Worm (Caenorhabditis elegans) whole organism, L3 larva: ENCODE results near the gene hsp-75.

Source experiments
- R02D3.7 ChIP-seq: fragments of 150-350 bp; optimal IDR thresholded peaks from 2 replicates; lab custom pipeline; 2014; ENCODE audit warnings: missing biosample characterization, missing genetic modification characterization
- ZK546.5 ChIP-seq: sonication (generic microtip); optimal IDR thresholded peaks from 2 replicates; lab custom pipeline; 2017; ENCODE audit warnings: missing biosample characterization, missing genetic modification characterization
- ama-1 ChIP-seq: fragments of 150-350 bp; optimal IDR thresholded peaks from 2 replicates; lab custom pipeline; 2018
- ceh-16 ChIP-seq: sonication (generic microtip); optimal IDR thresholded peaks from 2 replicates; lab custom pipeline; 2017; ENCODE audit warnings: missing biosample characterization, missing genetic modification characterization
- ceh-28 ChIP-seq: fragments of 150-350 bp; optimal IDR thresholded peaks from 2 replicates; lab custom pipeline; 2014; ENCODE audit warnings: missing biosample characterization, missing genetic modification reagents, missing genetic modification characterization
- ceh-82 ChIP-seq: fragments of 150-350 bp; optimal IDR thresholded peaks from 2 replicates; lab custom pipeline; 2014; ENCODE audit warnings: missing biosample characterization, missing genetic modification characterization
- egl-27 ChIP-seq: sonication (generic microtip); optimal IDR thresholded peaks from 4 replicates; lab custom pipeline; 2017; ENCODE audit warnings: missing biosample characterization, missing genetic modification reagents, missing genetic modification characterization
- egl-5 ChIP-seq: fragments of 150-350 bp; optimal IDR thresholded peaks from 2 replicates; lab custom pipeline; 2017; ENCODE audit warnings: missing biosample characterization, missing genetic modification reagents, missing genetic modification characterization, inconsistent platforms
- elt-1 ChIP-seq: fragments of 150-350 bp; optimal IDR thresholded peaks from 2 replicates; lab custom pipeline; 2014; ENCODE audit warnings: missing biosample characterization, missing genetic modification characterization
- elt-2 ChIP-seq: sonication (generic microtip); optimal IDR thresholded peaks from 2 replicates; lab custom pipeline; 2016; ENCODE audit warnings: missing genetic modification reagents, mild to moderate bottlenecking, missing genetic modification characterization, missing compliant biosample characterization
- elt-3 ChIP-seq, 3 experiments: fragments of 150-350 bp in 1 of 3; sonication (generic microtip) in 2 of 3; optimal IDR thresholded peaks; 2 replicates in 2 of 3; 4 replicates in 1 of 3; lab custom pipeline; 2014 to 2017; ENCODE audit warnings: missing biosample characterization in 3 of 3, missing genetic modification characterization in 3 of 3
- eor-1 ChIP-seq, 2 experiments: fragments of 150-350 bp; optimal IDR thresholded peaks; 2 replicates each; lab custom pipeline; 2014 to 2018; ENCODE audit warnings: missing biosample characterization in 2 of 2, missing genetic modification characterization in 2 of 2
- fkh-10 ChIP-seq: sonication (generic microtip); optimal IDR thresholded peaks from 2 replicates; lab custom pipeline; 2017; ENCODE audit warnings: missing biosample characterization, missing genetic modification reagents, missing genetic modification characterization
- fkh-2 ChIP-seq: fragments of 150-350 bp; optimal IDR thresholded peaks from 2 replicates; lab custom pipeline; 2014; ENCODE audit warnings: missing biosample characterization, missing genetic modification reagents, missing genetic modification characterization
- fos-1 ChIP-seq: fragments of 150-350 bp; optimal IDR thresholded peaks from 2 replicates; lab custom pipeline; 2014; ENCODE audit warnings: missing biosample characterization, missing genetic modification characterization
- hmg-11 ChIP-seq: sonication (generic microtip); optimal IDR thresholded peaks from 2 replicates; lab custom pipeline; 2016; ENCODE audit warnings: missing genetic modification characterization, missing compliant biosample characterization
- jun-1 ChIP-seq: fragments of 150-350 bp; optimal IDR thresholded peaks from 2 replicates; lab custom pipeline; 2014; ENCODE audit warnings: missing biosample characterization, missing genetic modification reagents, missing genetic modification characterization
- lin-15B ChIP-seq: fragments of 150-350 bp; optimal IDR thresholded peaks from 2 replicates; lab custom pipeline; 2014; ENCODE audit warnings: missing biosample characterization, missing genetic modification characterization
- lin-39 ChIP-seq: fragments of 150-350 bp; optimal IDR thresholded peaks from 2 replicates; lab custom pipeline; 2018; ENCODE audit warnings: missing biosample characterization, missing genetic modification reagents, missing genetic modification characterization
- lsy-12 ChIP-seq: sonication (generic microtip); optimal IDR thresholded peaks from 2 replicates; lab custom pipeline; 2016; ENCODE audit warnings: mild to moderate bottlenecking, missing genetic modification characterization, missing compliant biosample characterization
- mdl-1 ChIP-seq: fragments of 150-350 bp; optimal IDR thresholded peaks from 2 replicates; lab custom pipeline; 2014; ENCODE audit warnings: missing biosample characterization, missing genetic modification characterization
- mml-1 ChIP-seq: fragments of 150-350 bp; sonication (generic microtip); optimal IDR thresholded peaks from 3 replicates; lab custom pipeline; 2014; ENCODE audit warnings: missing biosample characterization, missing genetic modification characterization
- nfya-1 ChIP-seq: sonication (generic microtip); optimal IDR thresholded peaks from 2 replicates; lab custom pipeline; 2017; ENCODE audit warnings: missing genetic modification characterization, mild to moderate bottlenecking, missing compliant biosample characterization, antibody characterized with exemption, moderate library complexity; ENCODE audit not compliant: insufficient read depth
- nhr-11 ChIP-seq: fragments of 150-350 bp; optimal IDR thresholded peaks from 2 replicates; lab custom pipeline; 2014; ENCODE audit warnings: missing biosample characterization, missing genetic modification characterization
- nhr-12 ChIP-seq: fragments of 150-350 bp; optimal IDR thresholded peaks from 2 replicates; lab custom pipeline; 2014; ENCODE audit warnings: missing biosample characterization, missing genetic modification characterization
- nhr-23 ChIP-seq: fragments of 150-350 bp; optimal IDR thresholded peaks from 2 replicates; lab custom pipeline; 2014; ENCODE audit warnings: missing biosample characterization, missing genetic modification reagents, missing genetic modification characterization
- nhr-237 ChIP-seq: fragments of 150-350 bp; optimal IDR thresholded peaks from 2 replicates; lab custom pipeline; 2014; ENCODE audit warnings: missing biosample characterization, missing genetic modification characterization
- nhr-25 ChIP-seq: sonication (generic microtip); optimal IDR thresholded peaks from 2 replicates; lab custom pipeline; 2017; ENCODE audit warnings: missing biosample characterization, missing genetic modification characterization
- nhr-28 ChIP-seq: fragments of 150-350 bp; optimal IDR thresholded peaks from 2 replicates; lab custom pipeline; 2014; ENCODE audit warnings: missing biosample characterization, missing genetic modification characterization
- nhr-43 ChIP-seq: sonication (generic microtip); optimal IDR thresholded peaks from 2 replicates; lab custom pipeline; 2016; ENCODE audit warnings: mild to moderate bottlenecking, missing genetic modification characterization, missing compliant biosample characterization; ENCODE audit not compliant: poor library complexity, severe bottlenecking
- nhr-76 ChIP-seq: fragments of 150-350 bp; sonication (generic microtip); optimal IDR thresholded peaks from 5 replicates; lab custom pipeline; 2014; ENCODE audit warnings: missing biosample characterization, missing genetic modification characterization
- pha-4 ChIP-seq: fragments of 150-350 bp; optimal IDR thresholded peaks from 2 replicates; lab custom pipeline; 2014; ENCODE audit warnings: missing biosample characterization, missing genetic modification reagents, missing genetic modification characterization
- pqm-1 ChIP-seq: fragments of 150-350 bp; optimal IDR thresholded peaks from 2 replicates; lab custom pipeline; 2017; ENCODE audit warnings: missing biosample characterization, missing genetic modification characterization, inconsistent platforms
- skn-1 ChIP-seq: fragments of 150-350 bp; optimal IDR thresholded peaks from 2 replicates; lab custom pipeline; 2014; ENCODE audit warnings: missing biosample characterization, missing genetic modification characterization
- snpc-4 ChIP-seq: fragments of 150-350 bp; optimal IDR thresholded peaks from 2 replicates; lab custom pipeline; 2014; ENCODE audit warnings: missing biosample characterization, missing genetic modification characterization
- tbx-2 ChIP-seq: sonication (generic microtip); optimal IDR thresholded peaks from 2 replicates; lab custom pipeline; 2016; ENCODE audit warnings: mild to moderate bottlenecking, missing genetic modification characterization, missing compliant biosample characterization
- unc-62 ChIP-seq: fragments of 150-350 bp; sonication (generic microtip); optimal IDR thresholded peaks from 4 replicates; lab custom pipeline; 2014; ENCODE audit warnings: missing biosample characterization, missing genetic modification reagents, missing genetic modification characterization
- zag-1 ChIP-seq: fragments of 150-350 bp; optimal IDR thresholded peaks from 2 replicates; lab custom pipeline; 2014; ENCODE audit warnings: missing biosample characterization, missing genetic modification characterization
- ztf-11 ChIP-seq: fragments of 150-350 bp; optimal IDR thresholded peaks from 2 replicates; lab custom pipeline; 2014; ENCODE audit warnings: missing biosample characterization, missing genetic modification characterization
- ztf-4 ChIP-seq: fragments of 150-350 bp; optimal IDR thresholded peaks from 2 replicates; lab custom pipeline; 2014; ENCODE audit warnings: missing biosample characterization, missing genetic modification characterization

The hsp-75 gene

DNA sequence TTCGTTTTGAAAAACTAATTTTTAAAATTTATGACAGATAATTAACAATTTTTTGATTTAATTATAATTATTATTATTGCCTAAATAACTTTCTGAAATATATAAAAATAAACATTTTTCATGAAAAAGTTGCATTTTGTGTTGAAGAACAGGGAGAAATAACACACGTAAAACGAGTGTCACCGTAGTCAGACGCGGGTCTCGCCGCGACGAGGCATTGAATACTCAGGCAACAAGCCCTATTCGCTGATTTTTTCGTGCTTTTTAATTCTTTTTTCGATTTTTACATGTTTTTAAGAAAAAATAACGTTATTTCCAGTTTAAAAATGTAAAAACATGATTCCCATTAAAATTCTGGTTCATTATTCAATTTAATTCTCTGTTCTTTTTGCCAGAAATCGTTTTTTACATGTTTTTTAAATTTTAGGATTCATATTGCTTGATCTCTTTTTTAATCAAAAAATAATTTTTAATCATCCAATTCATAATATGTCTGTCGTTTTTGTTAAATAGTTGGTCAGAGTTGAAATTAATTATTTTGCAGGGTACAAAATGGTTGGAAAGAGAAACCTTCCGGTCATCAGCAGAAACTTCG, 18.5 kb downstream of the hsp-75 start, which contains the start of gene rpl-6:
TSS of gene rpl-6 (plus strand) at position 545 of the 595 bp plus-strand sequence.
- TF ChIP-seq nhr-76 (tag; lab: Kevin White, UChicago) (peak; percentile 1), nhr-12 (tag; lab: Kevin White, UChicago) (no peak), lin-39 (tag; lab: Kevin White, UChicago) (peak; percentile 73), snpc-4 (peak; percentile 48), unc-62 (GFP tag; lab: Kevin White, UChicago) (no peak), pqm-1 (tag; lab: Kevin White, UChicago) (peak; percentile 67), zag-1 (tag; lab: Kevin White, UChicago) (no peak), ceh-28 (tag; lab: Kevin White, UChicago) (peak; percentile 60), elt-3 (tag; optimal IDR thresholded peaks at IDR 0.05; lab: Kevin White, UChicago) (peak in 1 of 3 experiments; percentile 72), ceh-16 (tag; lab: Kevin White, UChicago) (peak; percentile 21), eor-1 (tag; optimal IDR thresholded peaks at IDR 0.05; lab: Kevin White, UChicago) (no peak), fos-1 (tag; lab: Kevin White, UChicago) (no peak), egl-5 (peak; percentile 66), egl-27 (tag; lab: Kevin White, UChicago) (peak; percentile 72), hmg-11 (tag; lab: Kevin White, UChicago) (peak; percentile 81), mml-1 (tag; lab: Kevin White, UChicago) (no peak), ceh-82 (no peak), nhr-11 (tag; lab: Kevin White, UChicago) (no peak), nhr-23 (tag; lab: Kevin White, UChicago) (peak; percentile 98), fkh-10 (GFP tag; lab: Kevin White, UChicago) (peak; percentile 14), R02D3.7 (tag; lab: Kevin White, UChicago) (peak; percentile 84), lsy-12 (tag; lab: Kevin White, UChicago) (peak; percentile 90), nhr-28 (tag; lab: Kevin White, UChicago) (no peak), ztf-4 (tag; lab: Kevin White, UChicago) (peak; percentile 13), nhr-43 (peak; percentile 79), lin-15B (tag; lab: Kevin White, UChicago) (peak; percentile 93), ztf-11 (tag; lab: Kevin White, UChicago) (no peak), pha-4 (peak; percentile 98), ama-1 (lab: Kevin White, UChicago) (peak; percentile 59), elt-2 (tag; lab: Kevin White, UChicago) (peak; percentile 66), jun-1 (peak; percentile 35), nhr-25 (tag; lab: Kevin White, UChicago) (peak; percentile 88), nhr-237 (tag; lab: Kevin White, UChicago) (no peak), nfya-1 (peak; percentile 98), elt-1 (tag; lab: Kevin White, UChicago) (peak; percentile 18), ZK546.5 (tag; lab: Kevin White, UChicago) (peak; percentile 22), skn-1 (tag; lab: Kevin White, UChicago) (peak; percentile 77), tbx-2 (tag; lab: Kevin White, UChicago) (peak; percentile 37), mdl-1 (tag; lab: Kevin White, UChicago) (no peak)

DNA sequence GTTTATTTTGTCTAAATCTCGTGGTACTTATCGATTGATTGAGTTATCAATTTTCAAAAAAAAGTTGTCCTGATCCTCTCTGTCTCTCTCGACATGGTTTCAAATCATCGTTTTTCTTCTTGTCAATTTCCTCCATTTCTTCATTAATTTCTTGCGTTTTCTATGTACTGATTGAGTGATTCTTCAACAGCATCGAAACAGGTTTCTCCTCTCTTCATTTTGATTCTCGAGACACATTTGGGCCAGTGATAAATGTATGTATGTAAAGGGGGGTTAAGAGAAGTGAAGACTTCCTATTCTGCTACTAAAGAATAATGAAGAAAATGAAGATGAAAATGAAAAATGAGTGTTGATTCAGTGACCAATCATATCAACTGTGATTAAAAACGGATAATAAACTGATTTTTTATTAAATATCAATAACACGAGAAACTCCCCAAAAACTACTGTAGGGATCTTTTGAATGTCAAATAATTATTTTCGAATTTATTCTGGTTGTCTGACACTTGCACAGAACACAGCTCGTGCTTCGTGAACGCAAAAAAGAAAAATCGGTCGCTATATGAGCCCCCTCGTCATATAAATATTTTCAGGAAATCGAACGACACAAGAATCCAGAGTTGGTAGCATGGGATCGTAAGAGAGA, 23.3 kb downstream of the hsp-75 start:
- TF ChIP-seq elt-3 (tag; optimal IDR thresholded peaks at IDR 0.05; lab: Kevin White, UChicago) (peak in 1 of 3 experiments; percentile 44), lsy-12 (tag; lab: Kevin White, UChicago) (peak; percentile 5), nhr-23 (tag; lab: Kevin White, UChicago) (peak; percentile 68), ceh-28 (tag; lab: Kevin White, UChicago) (peak; percentile 49), nhr-25 (tag; lab: Kevin White, UChicago) (peak; percentile 58), mdl-1 (tag; lab: Kevin White, UChicago) (no peak), fkh-2 (tag; lab: Kevin White, UChicago) (no peak)
